Fruit fly (Drosophila melanogaster): ENCODE results near the gene CG31106.

CG31106 gene

dm6 chr3R:25225483-25225882 is 9.4 kb downstream of the CG31106 start:
- TF ChIP-seq CG32121 (GFP tag; IDR thresholded peaks at IDR 0.05), result no peak
- no peak for TF ChIP-seq fd96Ca (GFP tag; IDR thresholded peaks at IDR 0.05)
- no peak for TF ChIP-seq CG17806 (tag; optimal IDR thresholded peaks at IDR 0.05)
- no peak for TF ChIP-seq CG15710 (tag; optimal IDR thresholded peaks at IDR 0.05)
- no peak for TF ChIP-seq Pif1A (GFP tag; optimal IDR thresholded peaks at IDR 0.05)
- no peak for TF ChIP-seq Snoo (tag; optimal IDR thresholded peaks at IDR 0.05)
- no peak for TF ChIP-seq Pif1B (GFP tag; optimal IDR thresholded peaks at IDR 0.05)
- TF ChIP-seq EcR (GFP tag; optimal IDR thresholded peaks at IDR 0.05), result no peak
- no peak for TF ChIP-seq CG13204 (GFP tag; optimal IDR thresholded peaks at IDR 0.05)
- TF ChIP-seq CG10348 (GFP tag; IDR thresholded peaks at IDR 0.05), result no peak
- TF ChIP-seq gl (tag; optimal IDR thresholded peaks at IDR 0.05), result no peak
- TF ChIP-seq CG8159 (tag; optimal IDR thresholded peaks at IDR 0.05), result no peak
- no peak for TF ChIP-seq CG34367 (tag; optimal IDR thresholded peaks at IDR 0.05)
- TF ChIP-seq CG12605 (GFP tag; IDR thresholded peaks at IDR 0.05), result no peak
- no peak for TF ChIP-seq CG9948 (tag; optimal IDR thresholded peaks at IDR 0.05)
- TF ChIP-seq CG4496 (GFP tag; IDR thresholded peaks at IDR 0.05), result no peak
- TF ChIP-seq D1 (tag; optimal IDR thresholded peaks at IDR 0.05), result no peak

- TF ChIP-seq fd96Ca (GFP tag; IDR thresholded peaks at IDR 0.05), result peak; percentile 56
- peak; percentile 93 for TF ChIP-seq Pif1A (GFP tag; optimal IDR thresholded peaks at IDR 0.05)
- no peak for TF ChIP-seq EcR (GFP tag; optimal IDR thresholded peaks at IDR 0.05)
- 0 out of 2 replicates have a peak, but pooled peaks have one; percentile 7 for TF ChIP-seq CG10348 (GFP tag; IDR thresholded peaks at IDR 0.05)
- peak; percentile 73 for TF ChIP-seq D1 (tag; optimal IDR thresholded peaks at IDR 0.05)
- peak; percentile 97 for TF ChIP-seq CG14655 (GFP tag; optimal IDR thresholded peaks at IDR 0.05)
- TF ChIP-seq rn (GFP tag; IDR thresholded peaks at IDR 0.05), result peak; percentile 54
- peak; percentile 92 for TF ChIP-seq CG9948 (tag; optimal IDR thresholded peaks at IDR 0.05)
- peak; percentile 94 for TF ChIP-seq CG8301 (tag; optimal IDR thresholded peaks at IDR 0.05)
- TF ChIP-seq Pif1B (GFP tag; optimal IDR thresholded peaks at IDR 0.05), result peak; percentile 90
- peak; percentile 92 for TF ChIP-seq Snoo (tag; optimal IDR thresholded peaks at IDR 0.05)
- peak; percentile 68 for TF ChIP-seq gl (tag; optimal IDR thresholded peaks at IDR 0.05)
- TF ChIP-seq CG13204 (GFP tag; optimal IDR thresholded peaks at IDR 0.05), result peak; percentile 67
- TF ChIP-seq CG32121 (GFP tag; IDR thresholded peaks at IDR 0.05), result peak; percentile 71; the same call in 1 of the 2 replicates
- TF ChIP-seq CG12605 (GFP tag; IDR thresholded peaks at IDR 0.05), result peak; percentile 49
- TF ChIP-seq CG4496 (GFP tag; IDR thresholded peaks at IDR 0.05), result peak; percentile 76; the same call in 2 of the 3 replicates
- TF ChIP-seq CG17806 (tag; optimal IDR thresholded peaks at IDR 0.05), result peak; percentile 84
- peak; percentile 64 for TF ChIP-seq Ets98B (GFP tag; IDR thresholded peaks at IDR 0.05)
- peak; percentile 91 for TF ChIP-seq CG15710 (tag; optimal IDR thresholded peaks at IDR 0.05)
- peak; percentile 92 for TF ChIP-seq CG8159 (tag; optimal IDR thresholded peaks at IDR 0.05)
- peak; percentile 82 for TF ChIP-seq CG34367 (tag; optimal IDR thresholded peaks at IDR 0.05)
These were observed 16.3 kb downstream of the CG31106 start, which contains the start of gene Cad96Cb for dm6 chr3R:25232271-25232989. Gene Cad96Cb (minus strand): TSS chr3R:25232321.

- no peak for TF ChIP-seq fd96Ca (GFP tag; IDR thresholded peaks at IDR 0.05)
These were observed 19.3 kb downstream of the CG31106 start, which contains the start of gene Sil1 for dm6 chr3R:25235362-25235761. Gene Sil1 (minus strand): TSS chr3R:25235529.

- no peak for TF ChIP-seq CG10348 (GFP tag; IDR thresholded peaks at IDR 0.05)
- TF ChIP-seq CG12605 (GFP tag; IDR thresholded peaks at IDR 0.05), result no peak
- no peak for TF ChIP-seq EcR (GFP tag; optimal IDR thresholded peaks at IDR 0.05)
- TF ChIP-seq D1 (tag; optimal IDR thresholded peaks at IDR 0.05), result no peak
- no peak for TF ChIP-seq CG14655 (GFP tag; optimal IDR thresholded peaks at IDR 0.05)
- no peak for TF ChIP-seq Pif1A (GFP tag; optimal IDR thresholded peaks at IDR 0.05)
- TF ChIP-seq CG9948 (tag; optimal IDR thresholded peaks at IDR 0.05), result no peak
- no peak for TF ChIP-seq CG17806 (tag; optimal IDR thresholded peaks at IDR 0.05)
- TF ChIP-seq CG8159 (tag; optimal IDR thresholded peaks at IDR 0.05), result no peak
- no peak for TF ChIP-seq CG8301 (tag; optimal IDR thresholded peaks at IDR 0.05)
- TF ChIP-seq gl (tag; optimal IDR thresholded peaks at IDR 0.05), result no peak
- no peak for TF ChIP-seq CG13204 (GFP tag; optimal IDR thresholded peaks at IDR 0.05)
- TF ChIP-seq CG32121 (GFP tag; IDR thresholded peaks at IDR 0.05), result no peak
- no peak for TF ChIP-seq CG4496 (GFP tag; IDR thresholded peaks at IDR 0.05)
- no peak for TF ChIP-seq CG34367 (tag; optimal IDR thresholded peaks at IDR 0.05)
- TF ChIP-seq fd96Ca (GFP tag; IDR thresholded peaks at IDR 0.05), result no peak
- TF ChIP-seq Ets98B (GFP tag; IDR thresholded peaks at IDR 0.05), result no peak
- TF ChIP-seq CG15710 (tag; optimal IDR thresholded peaks at IDR 0.05), result no peak
- no peak for TF ChIP-seq Pif1B (GFP tag; optimal IDR thresholded peaks at IDR 0.05)
These were observed 20.0 kb downstream of the CG31106 start for dm6 chr3R:25236121-25236520.

dm6 chr3R:25237314-25237713 is 21.2 kb downstream of the CG31106 start, which contains the start of gene Jhbp7:
Gene Jhbp7 (plus strand): TSS chr3R:25237614.
- TF ChIP-seq EcR (GFP tag; optimal IDR thresholded peaks at IDR 0.05), result peak; percentile 81
- no peak for TF ChIP-seq CG4496 (GFP tag; IDR thresholded peaks at IDR 0.05)

Measured in whole organism, pupa.